Fruit fly (Drosophila melanogaster) whole organism, adult: Measurements from ENCODE around the gene CG5968.

Source experiments
- CG12768 ChIP-seq: fragments of 200-800 bp; sonication (Bioruptor generic); optimal IDR thresholded peaks from 2 replicates; lab custom pipeline; 2017; ENCODE audit warnings: missing biosample characterization, missing genetic modification characterization, mild to moderate bottlenecking, moderate library complexity, missing genetic modification reagents
- CG1620 ChIP-seq: fragments of 200-800 bp; sonication (Bioruptor generic); optimal IDR thresholded peaks from 2 replicates; lab custom pipeline; 2016; ENCODE audit warnings: missing biosample characterization, missing genetic modification characterization
- CG33017 ChIP-seq: fragments of 200-800 bp; sonication (Bioruptor generic); optimal IDR thresholded peaks from 2 replicates; lab custom pipeline; 2018; ENCODE audit warnings: missing biosample characterization, mild to moderate bottlenecking, missing genetic modification characterization, moderate library complexity
- CG5204 ChIP-seq: fragments of 200-800 bp; sonication (Bioruptor generic); optimal IDR thresholded peaks from 2 replicates; lab custom pipeline; 2016; ENCODE audit warnings: missing biosample characterization, missing genetic modification characterization
- CG7101 ChIP-seq: fragments of 200-800 bp; sonication (Bioruptor generic); optimal IDR thresholded peaks from 2 replicates; lab custom pipeline; 2018; ENCODE audit warnings: missing biosample characterization, mild to moderate bottlenecking, missing genetic modification characterization, moderate library complexity
- Clk ChIP-seq: fragments of 200-800 bp; sonication (Bioruptor generic); optimal IDR thresholded peaks from 2 replicates; lab custom pipeline; 2017; ENCODE audit warnings: missing biosample characterization, missing genetic modification characterization
- Crg-1 ChIP-seq: fragments of 200-800 bp; sonication (Bioruptor generic); optimal IDR thresholded peaks from 2 replicates; lab custom pipeline; 2016; ENCODE audit warnings: missing biosample characterization, missing genetic modification characterization
- Hr96 ChIP-seq: fragments of 200-800 bp; sonication (Bioruptor generic); optimal IDR thresholded peaks from 2 replicates; lab custom pipeline; 2016; ENCODE audit warnings: missing biosample characterization, missing genetic modification characterization
- Mnt ChIP-seq: fragments of 200-800 bp; sonication (Bioruptor generic); optimal IDR thresholded peaks from 2 replicates; lab custom pipeline; 2016; ENCODE audit warnings: missing biosample characterization, mild to moderate bottlenecking, missing genetic modification characterization
- bab1 ChIP-seq: fragments of 200-800 bp; sonication (Bioruptor generic); optimal IDR thresholded peaks from 3 replicates; lab custom pipeline; 2019; ENCODE audit warnings: missing biosample characterization, mild to moderate bottlenecking, missing genetic modification characterization, moderate library complexity
- cic ChIP-seq: fragments of 200-800 bp; sonication (Bioruptor generic); optimal IDR thresholded peaks from 2 replicates; lab custom pipeline; 2017; ENCODE audit warnings: missing biosample characterization, mild to moderate bottlenecking, missing genetic modification characterization, moderate library complexity
- cnc ChIP-seq, 2 experiments: fragments of >200 bp; optimal IDR thresholded peaks; 2 replicates each; lab custom pipeline; 2017
- kay ChIP-seq: fragments of 200-800 bp; sonication (Bioruptor generic); peaks from one replicate; lab custom pipeline; 2016; ENCODE audit warnings: missing biosample characterization, missing genetic modification characterization, borderline replicate concordance
- toe ChIP-seq: fragments of 200-800 bp; sonication (Bioruptor generic); optimal IDR thresholded peaks from 2 replicates; lab custom pipeline; 2016; ENCODE audit warnings: missing biosample characterization, missing genetic modification characterization

DNA sequence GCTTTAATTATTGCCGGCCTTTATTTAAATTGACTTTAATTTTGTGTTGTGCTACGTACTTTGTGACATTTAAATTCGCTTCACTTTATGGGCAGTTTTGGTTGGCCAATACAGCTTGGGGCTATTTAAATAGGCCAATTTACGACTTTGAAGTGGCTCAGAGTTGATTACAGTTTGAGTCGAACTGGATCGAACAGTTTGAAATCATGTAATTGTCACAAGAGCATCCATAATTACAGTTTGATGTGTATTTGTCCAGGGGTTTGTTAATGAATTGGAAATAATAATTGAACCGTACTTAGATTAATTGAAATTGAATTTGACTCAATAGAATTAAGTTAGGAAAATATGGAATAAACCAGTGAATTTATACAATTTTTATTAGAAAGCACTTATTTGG, 33.0 kb upstream of the CG5968 start:
- TF ChIP-seq Mnt (GFP tag; lab: Kevin White, UChicago) (no peak), CG33017 (tag; lab: Kevin White, UChicago) (no peak), Hr96 (GFP tag; lab: Kevin White, UChicago) (no peak), toe (GFP tag; lab: Kevin White, UChicago) (no peak), kay (GFP tag; lab: Kevin White, UChicago) (no peak), CG5204 (GFP tag; lab: Kevin White, UChicago) (no peak), cic (GFP tag; lab: Kevin White, UChicago) (no peak), cnc (optimal IDR thresholded peaks at IDR 0.05; lab: Kevin White, UChicago) (no peak), CG12768 (no peak), CG7101 (no peak), CG1620 (no peak), Crg-1 (GFP tag; lab: Kevin White, UChicago) (no peak), Clk (GFP tag; lab: Kevin White, UChicago) (no peak), bab1 (GFP tag; lab: Kevin White, UChicago) (no peak)
